Fruit fly (Drosophila melanogaster): ENCODE results near the gene CG44428.

dm6 chrX:13540920-13541605 is 11.0 kb upstream of the CG44428 start:
- peak; percentile 78 for TF ChIP-seq esn (GFP tag; optimal IDR thresholded peaks at IDR 0.05)
- peak; percentile 1 for TF ChIP-seq CG4318 (GFP tag; optimal IDR thresholded peaks at IDR 0.05)
- TF ChIP-seq Sox15 (GFP tag; optimal IDR thresholded peaks at IDR 0.05): no peak
- no peak for TF ChIP-seq CG6276 (GFP tag; optimal IDR thresholded peaks at IDR 0.05)
- TF ChIP-seq Blimp-1 (GFP tag; optimal IDR thresholded peaks at IDR 0.05): peak; percentile 32
- peak; percentile 29 for TF ChIP-seq CG6808 (GFP tag; optimal IDR thresholded peaks at IDR 0.05)
- peak; percentile 40 for TF ChIP-seq Ets21C (GFP tag; optimal IDR thresholded peaks at IDR 0.05)
- peak; percentile 31 for TF ChIP-seq CG9139 (GFP tag; optimal IDR thresholded peaks at IDR 0.05)
- TF ChIP-seq CG3919 (GFP tag; optimal IDR thresholded peaks at IDR 0.05): peak; percentile 61
- peak; percentile 83 for TF ChIP-seq svp (GFP tag)
- no peak for TF ChIP-seq CG1621 (tag; optimal IDR thresholded peaks at IDR 0.05)
- TF ChIP-seq CG10669 (GFP tag; optimal IDR thresholded peaks at IDR 0.05): peak; percentile 45
